Fruit fly (Drosophila melanogaster) whole organism, wandering third instar larva: ENCODE data around the gene CG34456.

Source experiments
- Hr78 ChIP-seq: fragments of >200 bp; optimal IDR thresholded peaks from 2 replicates; lab custom pipeline; 2017; ENCODE audit warnings: missing biosample characterization, missing genetic modification characterization
- Mio ChIP-seq: sonication (Bioruptor generic); optimal IDR thresholded peaks from 2 replicates; lab custom pipeline; 2016; ENCODE audit warnings: missing biosample characterization, missing genetic modification characterization
- dl ChIP-seq, 2 experiments: fragments of 175-275, 200-275 bp in 1 of 2; fragments of 200-275 bp in 1 of 2; sonication (Bioruptor generic); optimal IDR thresholded peaks; lab custom pipeline; 2018; ENCODE audit warnings: mild to moderate bottlenecking in 2 of 2, missing biosample characterization in 2 of 2, missing genetic modification characterization in 2 of 2, moderate library complexity in 2 of 2; ENCODE audit not compliant: partially characterized antibody in 2 of 2, insufficient read depth in 1 of 2
- dmrt93B ChIP-seq: fragments of 200-800 bp; sonication (Bioruptor generic); optimal IDR thresholded peaks from 2 replicates; lab custom pipeline; 2018; ENCODE audit warnings: missing biosample characterization, mild to moderate bottlenecking, missing genetic modification characterization
- ey ChIP-seq: fragments of 200-800 bp; sonication (Bioruptor generic); optimal IDR thresholded peaks from 2 replicates; lab custom pipeline; 2016; ENCODE audit warnings: missing biosample characterization, missing genetic modification characterization
- fru ChIP-seq: fragments of 200-800 bp; sonication (Bioruptor generic); optimal IDR thresholded peaks from 3 replicates; lab custom pipeline; 2016; ENCODE audit warnings: missing biosample characterization, mild to moderate bottlenecking, missing genetic modification characterization
- psq ChIP-seq: fragments of 200-800 bp; sonication (Bioruptor generic); optimal IDR thresholded peaks from 3 replicates; lab custom pipeline; 2017; ENCODE audit warnings: missing biosample characterization, mild to moderate bottlenecking, missing genetic modification characterization, moderate library complexity
- rgr ChIP-seq: fragments of 200-800 bp; sonication (Bioruptor generic); optimal IDR thresholded peaks from 3 replicates; lab custom pipeline; 2016; ENCODE audit warnings: missing biosample characterization, mild to moderate bottlenecking, missing genetic modification characterization
- sage ChIP-seq: fragments of 200-800 bp; sonication (Bioruptor generic); optimal IDR thresholded peaks from 2 replicates; lab custom pipeline; 2016; ENCODE audit warnings: missing biosample characterization, mild to moderate bottlenecking, missing genetic modification characterization
- tai ChIP-seq: sonication (Bioruptor generic); optimal IDR thresholded peaks from 2 replicates; lab custom pipeline; 2016; ENCODE audit warnings: missing biosample characterization, missing genetic modification characterization
- usp ChIP-seq: fragments of >200 bp; optimal IDR thresholded peaks from 2 replicates; lab custom pipeline; 2017; ENCODE audit warnings: missing biosample characterization, missing genetic modification characterization

- TF ChIP-seq Mio (GFP tag; lab: Kevin White, UChicago) (peak; percentile 30), rgr (peak; percentile 96), Hr78 (GFP tag; lab: Kevin White, UChicago) (no peak), sage (GFP tag; lab: Kevin White, UChicago) (peak; percentile 89), fru (GFP tag; lab: Kevin White, UChicago) (peak; percentile 95), ey (peak; percentile 96), dmrt93B (GFP tag; lab: Kevin White, UChicago) (peak; percentile 60), usp (GFP tag; lab: Kevin White, UChicago) (no peak), psq (GFP tag; lab: Kevin White, UChicago) (peak; percentile 94), tai (GFP tag; lab: Kevin White, UChicago) (no peak), dl (GFP tag; optimal IDR thresholded peaks at IDR 0.05; lab: Kevin White, UChicago; ENCODE audit: insufficient read depth in 1 of 2, partially characterized antibody in 2 of 2) (peak; percentile 23 to 25)
Observed at dm6 chr3L:9377198-9378035, 15.5 kb downstream of the CG34456 start, which contains the start of gene Hsp26.
